Worm (Caenorhabditis elegans): ENCODE measurements around the gene C15C8.6.

C15C8.6 gene

ce11 chrV:12732734-12733133, 18.6 kb downstream of the C15C8.6 start (continued):
- peak; percentile 58 for TF ChIP-seq pqm-1 (tag; optimal IDR thresholded peaks at IDR 0.05)
- TF ChIP-seq madf-5 (GFP tag; IDR thresholded peaks at IDR 0.05) = no peak
- no peak for TF ChIP-seq nhr-42 (GFP tag; IDR thresholded peaks at IDR 0.05)
- TF ChIP-seq mes-2 (tag; optimal IDR thresholded peaks at IDR 0.05; ENCODE audit: poor library complexity, severe bottlenecking) = no peak
- TF ChIP-seq dmd-8 (GFP tag; IDR thresholded peaks at IDR 0.05) = no peak
- no peak for TF ChIP-seq mxl-2 (GFP tag; conservative IDR thresholded peaks at IDR 0.05)
- no peak for TF ChIP-seq zip-11 (GFP tag; IDR thresholded peaks at IDR 0.05)
- peak; percentile 55 for TF ChIP-seq nhr-77 (tag; optimal IDR thresholded peaks at IDR 0.05)
- TF ChIP-seq F44E2.7 (GFP tag; IDR thresholded peaks at IDR 0.05) = no peak
- no peak for TF ChIP-seq pha-4 (GFP tag; IDR thresholded peaks at IDR 0.05)
- no peak for TF ChIP-seq pha-4 (tag; optimal IDR thresholded peaks at IDR 0.05)
- TF ChIP-seq nhr-28 (tag; optimal IDR thresholded peaks at IDR 0.05) = peak; percentile 61
- no peak for TF ChIP-seq ceh-44 (GFP tag; IDR thresholded peaks at IDR 0.05)
- no peak for TF ChIP-seq daf-16 (GFP tag; optimal IDR thresholded peaks at IDR 0.05)
- peak; percentile 56 for TF ChIP-seq daf-16 (tag; optimal IDR thresholded peaks at IDR 0.05)
- no peak for TF ChIP-seq saeg-2 (GFP tag; IDR thresholded peaks at IDR 0.05)

DNA sequence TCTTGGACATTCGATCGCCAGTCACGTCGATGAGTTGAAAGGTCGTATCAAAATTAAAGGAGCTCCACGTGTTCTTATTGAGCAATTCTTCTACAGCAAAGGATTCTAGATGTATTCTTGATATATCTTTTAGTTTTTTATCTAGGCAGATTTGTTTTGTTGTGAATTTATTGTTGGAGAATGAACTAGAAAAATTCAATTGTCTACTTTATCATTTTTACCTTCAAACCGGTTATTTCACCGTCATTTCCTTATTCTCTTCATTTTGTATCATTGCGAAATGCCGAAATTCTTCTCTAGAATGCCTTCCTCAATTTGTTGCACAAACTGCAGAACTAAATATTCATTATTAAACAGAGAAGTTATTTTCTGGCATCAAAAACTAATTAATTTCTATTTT, 22.1 kb downstream of the C15C8.6 start, which contains the start of gene R11D1.10:
R11D1.10 (plus strand) TSS at position 301 of the 400 bp plus-strand sequence.
- no peak for TF ChIP-seq ztf-11 (tag; optimal IDR thresholded peaks at IDR 0.05)
- TF ChIP-seq hif-1 (tag; optimal IDR thresholded peaks at IDR 0.05) = no peak
- no peak for TF ChIP-seq zfp-2 (tag; optimal IDR thresholded peaks at IDR 0.05)
- TF ChIP-seq saeg-2 (GFP tag; IDR thresholded peaks at IDR 0.05) = no peak
- TF ChIP-seq ztf-7 (tag; optimal IDR thresholded peaks at IDR 0.05) = no peak
- no peak for TF ChIP-seq unc-130 (GFP tag; optimal IDR thresholded peaks at IDR 0.05)
- TF ChIP-seq ceh-28 (tag; optimal IDR thresholded peaks at IDR 0.05) = no peak
- TF ChIP-seq attf-4 (tag; optimal IDR thresholded peaks at IDR 0.05) = no peak
- TF ChIP-seq aly-2 (tag; optimal IDR thresholded peaks at IDR 0.05) = no peak
- TF ChIP-seq F44E2.7 (GFP tag; IDR thresholded peaks at IDR 0.05) = no peak
- no peak for TF ChIP-seq T20F7.1 (GFP tag; optimal IDR thresholded peaks at IDR 0.05)

DNA sequence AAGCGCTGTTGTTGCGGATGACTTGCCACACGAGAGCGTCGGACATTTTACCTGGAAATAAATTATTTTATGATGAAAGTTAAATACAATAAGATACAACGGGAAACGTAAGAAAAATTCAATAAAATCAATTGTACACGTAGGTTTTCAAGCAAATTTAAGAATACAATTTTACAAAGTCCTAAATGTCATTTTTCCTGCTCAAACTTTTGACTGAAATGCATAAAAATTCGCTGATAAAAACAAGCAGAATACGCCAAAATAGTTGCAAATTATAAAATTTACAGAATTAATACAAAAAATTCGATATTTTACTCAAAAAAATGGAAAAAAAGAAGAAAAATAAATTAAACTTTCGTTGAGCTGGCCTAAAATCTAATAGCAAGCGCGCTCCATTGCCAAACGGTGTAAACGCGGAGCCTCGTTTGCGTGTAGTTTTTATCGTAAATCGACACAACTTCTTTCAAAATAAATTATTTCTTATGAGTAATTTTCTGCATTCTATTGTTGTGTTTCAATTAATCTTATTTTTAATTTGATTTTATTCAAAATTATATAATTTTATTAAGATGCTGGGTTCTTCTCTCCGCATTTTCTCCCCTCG, 23.2 kb downstream of the C15C8.6 start, which contains the start of the genes rpl-28 and mrpl-49:
rpl-28 (minus strand) TSS at position 51 of the 604 bp plus-strand sequence.
mrpl-49 (plus strand) TSS at position 570 of the 604 bp plus-strand sequence.
- no peak for TF ChIP-seq attf-4 (tag; optimal IDR thresholded peaks at IDR 0.05)
- no peak for TF ChIP-seq mdt-29 (GFP tag; IDR thresholded peaks at IDR 0.05)
- peak; percentile 38 to 94 for TF ChIP-seq lsy-2 (tag; optimal IDR thresholded peaks at IDR 0.05)
- TF ChIP-seq nhr-28 (tag; optimal IDR thresholded peaks at IDR 0.05) = peak; percentile 80
- peak; percentile 29 for TF ChIP-seq lin-13 (GFP tag; optimal IDR thresholded peaks at IDR 0.05)
- no peak for TF ChIP-seq tra-1 (GFP tag; IDR thresholded peaks at IDR 0.05)
- no peak for TF ChIP-seq ztf-11 (tag; optimal IDR thresholded peaks at IDR 0.05)
- TF ChIP-seq jun-1 (tag; optimal IDR thresholded peaks at IDR 0.05) = no peak
- no peak for TF ChIP-seq lin-39 (tag; optimal IDR thresholded peaks at IDR 0.05)
- 0 out of 2 replicates have a peak, but pooled peaks have one; percentile 43 for TF ChIP-seq T26A8.4 (GFP tag; IDR thresholded peaks at IDR 0.05)
- TF ChIP-seq vab-7 (GFP tag; IDR thresholded peaks at IDR 0.05) = 0 out of 2 replicates have a peak, but pooled peaks have one; percentile 6
- TF ChIP-seq lin-38 (GFP tag; IDR thresholded peaks at IDR 0.05) = peak; percentile 97
- peak; percentile 99 for TF ChIP-seq T20F7.1 (GFP tag; optimal IDR thresholded peaks at IDR 0.05)
- TF ChIP-seq nhr-102 (tag; optimal IDR thresholded peaks at IDR 0.05) = peak; percentile 54
- TF ChIP-seq D1046.2 (GFP tag; IDR thresholded peaks at IDR 0.05) = no peak
- no peak for TF ChIP-seq lin-1 (GFP tag; IDR thresholded peaks at IDR 0.05)
- TF ChIP-seq snpc-1.2 (GFP tag; IDR thresholded peaks at IDR 0.05) = no peak
- 0 out of 2 replicates have a peak, but pooled peaks have one; percentile 26 for TF ChIP-seq madf-9 (GFP tag; conservative IDR thresholded peaks at IDR 0.05)
- no peak for TF ChIP-seq ceh-32 (tag; optimal IDR thresholded peaks at IDR 0.05; ENCODE audit: poor library complexity)
- no peak for TF ChIP-seq ZK546.5 (tag; optimal IDR thresholded peaks at IDR 0.05)
- no peak for TF ChIP-seq daf-16 (GFP tag; optimal IDR thresholded peaks at IDR 0.05)
- TF ChIP-seq daf-16 (tag; optimal IDR thresholded peaks at IDR 0.05) = peak; percentile 57
- no peak for TF ChIP-seq mxl-3 (GFP tag; optimal IDR thresholded peaks at IDR 0.05)
- TF ChIP-seq mes-2 (tag; optimal IDR thresholded peaks at IDR 0.05; ENCODE audit: poor library complexity, severe bottlenecking) = no peak
- TF ChIP-seq nhr-77 (tag; optimal IDR thresholded peaks at IDR 0.05) = peak; percentile 96
- TF ChIP-seq lin-29 (GFP tag; IDR thresholded peaks at IDR 0.05) = no peak
- no peak for TF ChIP-seq nhr-48 (tag; optimal IDR thresholded peaks at IDR 0.05)
- TF ChIP-seq dmd-6 (GFP tag; IDR thresholded peaks at IDR 0.05) = peak; percentile 67
- peak; percentile 79 for TF ChIP-seq R02D3.7 (tag; optimal IDR thresholded peaks at IDR 0.05)
- TF ChIP-seq dmd-8 (GFP tag; IDR thresholded peaks at IDR 0.05) = no peak
- TF ChIP-seq dpl-1 (GFP tag; optimal IDR thresholded peaks at IDR 0.05) = peak; percentile 85
